Fruit fly (Drosophila melanogaster) whole organism, prepupa: ENCODE data around the gene CG14572.
A peak's percentile ranks its signal among the peaks of the same experiment; 100 is the strongest.

Experiments
- CG10631 ChIP-seq: fragments of 200-800 bp; sonication (Bioruptor generic); optimal IDR thresholded peaks from 2 replicates; lab custom pipeline; 2016; ENCODE audit warnings: missing biosample characterization, missing genetic modification characterization
- CG11294 ChIP-seq: fragments of 200-800 bp; sonication (Bioruptor generic); IDR thresholded peaks from 2 replicates; pipeline ENCODE4 v1.3.6; 2022; ENCODE audit warnings: missing biosample characterization, missing genetic modification characterization
- CG11902 ChIP-seq: fragments of 200-800 bp; sonication (Bioruptor generic); optimal IDR thresholded peaks from 3 replicates; lab custom pipeline; 2016; ENCODE audit warnings: missing biosample characterization, missing genetic modification characterization
- CG15336 ChIP-seq: fragments of 200-800 bp; sonication (Bioruptor generic); IDR thresholded peaks from 2 replicates; pipeline ENCODE4 v1.3.6; 2022; ENCODE audit warnings: missing biosample characterization, missing genetic modification characterization
- CG31627 ChIP-seq: fragments of 200-800 bp; sonication (Bioruptor generic); optimal IDR thresholded peaks from 3 replicates; lab custom pipeline; 2016; ENCODE audit warnings: missing biosample characterization, missing genetic modification characterization
- CG32006 ChIP-seq: fragments of 200-800 bp; sonication (Bioruptor generic); optimal IDR thresholded peaks from 3 replicates; lab custom pipeline; 2017; ENCODE audit warnings: missing biosample characterization, mild to moderate bottlenecking, missing genetic modification characterization
- CG34406 ChIP-seq: fragments of 200-800 bp; sonication (Bioruptor generic); optimal IDR thresholded peaks from 3 replicates; lab custom pipeline; 2016; ENCODE audit warnings: missing biosample characterization, missing genetic modification characterization
- CG3919 ChIP-seq: fragments of 200-800 bp; sonication (Bioruptor generic); optimal IDR thresholded peaks from 3 replicates; lab custom pipeline; 2016; ENCODE audit warnings: missing biosample characterization, missing genetic modification characterization
- CG4318 ChIP-seq: fragments of 200-800 bp; sonication (Bioruptor generic); optimal IDR thresholded peaks from 3 replicates; lab custom pipeline; 2017; ENCODE audit warnings: missing biosample characterization, mild to moderate bottlenecking, missing genetic modification characterization
- CG6163 ChIP-seq: fragments of 200-800 bp; sonication (Bioruptor generic); IDR thresholded peaks from 3 replicates; pipeline ENCODE4 v1.3.6; 2022; ENCODE audit warnings: missing biosample characterization, missing genetic modification characterization
- CG6276 ChIP-seq: fragments of 200-800 bp; sonication (Bioruptor generic); optimal IDR thresholded peaks from 2 replicates; lab custom pipeline; 2017; ENCODE audit warnings: missing biosample characterization, mild to moderate bottlenecking, missing genetic modification characterization
- CG6792 ChIP-seq: fragments of 200-800 bp; sonication (Bioruptor generic); optimal IDR thresholded peaks from 3 replicates; lab custom pipeline; 2016; ENCODE audit warnings: missing biosample characterization, missing genetic modification characterization
- CG7368 ChIP-seq: fragments of 200-800 bp; sonication (Bioruptor generic); optimal IDR thresholded peaks from 3 replicates; lab custom pipeline; 2016; ENCODE audit warnings: missing biosample characterization, missing genetic modification characterization
- CG8119 ChIP-seq: fragments of 200-800 bp; sonication (Bioruptor generic); IDR thresholded peaks from 3 replicates; pipeline ENCODE4 v1.3.6; 2022; ENCODE audit warnings: missing biosample characterization, missing genetic modification characterization
- CG8319 ChIP-seq: fragments of 200-800 bp; sonication (Bioruptor generic); optimal IDR thresholded peaks from 3 replicates; lab custom pipeline; 2016; ENCODE audit warnings: missing biosample characterization, missing genetic modification characterization
- CG8632 ChIP-seq: fragments of 200-800 bp; sonication (Bioruptor generic); optimal IDR thresholded peaks from 3 replicates; lab custom pipeline; 2016; ENCODE audit warnings: missing biosample characterization, missing genetic modification characterization
- Eip75B ChIP-seq: fragments of 200-800 bp; sonication (Bioruptor generic); optimal IDR thresholded peaks from 3 replicates; lab custom pipeline; 2016; ENCODE audit warnings: missing biosample characterization, missing genetic modification characterization
- Eip78C ChIP-seq: fragments of 200-800 bp; sonication (Bioruptor generic); peaks from one replicate; lab custom pipeline; 2016; ENCODE audit warnings: missing biosample characterization, missing genetic modification characterization
- Ets96B ChIP-seq: fragments of 200-800 bp; optimal IDR thresholded peaks from 2 replicates; lab custom pipeline; 2019; ENCODE audit warnings: missing biosample characterization, mild to moderate bottlenecking, missing genetic modification characterization, moderate library complexity
- Hr39 ChIP-seq: fragments of 200-800 bp; sonication (Bioruptor generic); optimal IDR thresholded peaks from 2 replicates; lab custom pipeline; 2016; ENCODE audit warnings: missing biosample characterization, missing genetic modification characterization
- Hr4 ChIP-seq: fragments of 200-800 bp; sonication (Bioruptor generic); optimal IDR thresholded peaks from 3 replicates; lab custom pipeline; 2016; ENCODE audit warnings: missing biosample characterization, missing genetic modification characterization
- Lpt ChIP-seq: fragments of 200-800 bp; sonication (Bioruptor generic); optimal IDR thresholded peaks from 3 replicates; lab custom pipeline; 2016; ENCODE audit warnings: missing biosample characterization, missing genetic modification characterization
- Met ChIP-seq: fragments of 200-800 bp; sonication (Bioruptor generic); optimal IDR thresholded peaks from 3 replicates; lab custom pipeline; 2016; ENCODE audit warnings: missing biosample characterization, missing genetic modification characterization
- OdsH ChIP-seq: fragments of 200-800 bp; sonication (Bioruptor generic); optimal IDR thresholded peaks from 3 replicates; lab custom pipeline; 2016; ENCODE audit warnings: missing biosample characterization, missing genetic modification characterization
- Smox ChIP-seq: fragments of 200-800 bp; sonication (Bioruptor generic); optimal IDR thresholded peaks from 3 replicates; lab custom pipeline; 2016; ENCODE audit warnings: missing biosample characterization, missing genetic modification characterization
- Sox102F ChIP-seq: fragments of 200-800 bp; sonication (Bioruptor generic); optimal IDR thresholded peaks from 2 replicates; lab custom pipeline; 2016; ENCODE audit warnings: missing biosample characterization, mild to moderate bottlenecking, missing genetic modification characterization
- Sox15 ChIP-seq: fragments of 200-800 bp; sonication (Bioruptor generic); optimal IDR thresholded peaks from 3 replicates; lab custom pipeline; 2016; ENCODE audit warnings: missing biosample characterization, missing genetic modification characterization
- achi ChIP-seq: fragments of 200-800 bp; sonication (Bioruptor generic); optimal IDR thresholded peaks from 3 replicates; lab custom pipeline; 2016; ENCODE audit warnings: missing biosample characterization, missing genetic modification characterization
- acj6 ChIP-seq: fragments of 200-800 bp; sonication (Bioruptor generic); optimal IDR thresholded peaks from 3 replicates; lab custom pipeline; 2016; ENCODE audit warnings: missing biosample characterization, missing genetic modification characterization
- cyc ChIP-seq: fragments of 200-800 bp; sonication (Bioruptor generic); optimal IDR thresholded peaks from 3 replicates; lab custom pipeline; 2016; ENCODE audit warnings: missing biosample characterization, missing genetic modification characterization
- dac ChIP-seq: fragments of 200-800 bp; sonication (Bioruptor generic); optimal IDR thresholded peaks from 2 replicates; lab custom pipeline; 2017; ENCODE audit warnings: missing biosample characterization, mild to moderate bottlenecking, missing genetic modification characterization
- dsx ChIP-seq: fragments of 200-800 bp; optimal IDR thresholded peaks from 3 replicates; lab custom pipeline; 2019; ENCODE audit warnings: missing biosample characterization, mild to moderate bottlenecking, missing genetic modification characterization, moderate library complexity; ENCODE audit not compliant: poor library complexity, severe bottlenecking
- eg ChIP-seq: fragments of 200-800 bp; sonication (Bioruptor generic); IDR thresholded peaks from 3 replicates; pipeline ENCODE4 v1.3.6; 2022; ENCODE audit warnings: missing biosample characterization, missing genetic modification characterization
- esn ChIP-seq: fragments of 200-800 bp; sonication (Bioruptor generic); optimal IDR thresholded peaks from 2 replicates; lab custom pipeline; 2016; ENCODE audit warnings: missing biosample characterization, mild to moderate bottlenecking, missing genetic modification characterization, moderate library complexity
- fd85E ChIP-seq: fragments of 200-800 bp; sonication (Bioruptor generic); optimal IDR thresholded peaks from 3 replicates; lab custom pipeline; 2016; ENCODE audit warnings: missing biosample characterization, missing genetic modification characterization
- fkh ChIP-seq: fragments of 200-800 bp; sonication (Bioruptor generic); optimal IDR thresholded peaks from 3 replicates; lab custom pipeline; 2017; ENCODE audit warnings: missing biosample characterization, mild to moderate bottlenecking, missing genetic modification characterization, moderate library complexity
- lz ChIP-seq: fragments of 200-800 bp; sonication (Bioruptor generic); optimal IDR thresholded peaks from 3 replicates; lab custom pipeline; 2016; ENCODE audit warnings: missing biosample characterization, missing genetic modification characterization
- net ChIP-seq: fragments of 200-800 bp; sonication (Bioruptor generic); optimal IDR thresholded peaks from 3 replicates; lab custom pipeline; 2016; ENCODE audit warnings: missing biosample characterization, missing genetic modification characterization
- pdm3 ChIP-seq: fragments of 200-800 bp; sonication (Bioruptor generic); optimal IDR thresholded peaks from 3 replicates; lab custom pipeline; 2016; ENCODE audit warnings: missing biosample characterization, missing genetic modification characterization
- salr ChIP-seq, 2 experiments: fragments of 200-800 bp; sonication (Bioruptor generic); optimal IDR thresholded peaks; 3 replicates each; lab custom pipeline; 2016 to 2018; ENCODE audit warnings: missing biosample characterization in 2 of 2, missing genetic modification characterization in 2 of 2, mild to moderate bottlenecking in 1 of 2
- spab ChIP-seq: fragments of 200-800 bp; sonication (Bioruptor generic); optimal IDR thresholded peaks from 2 replicates; lab custom pipeline; 2017; ENCODE audit warnings: missing biosample characterization, mild to moderate bottlenecking, missing genetic modification characterization, missing genetic modification reagents
- ss ChIP-seq, 2 experiments: fragments of 200-800 bp; sonication (Bioruptor generic); optimal IDR thresholded peaks; 2 replicates in 1 of 2; 3 replicates in 1 of 2; lab custom pipeline; 2017 to 2018; ENCODE audit warnings: mild to moderate bottlenecking in 2 of 2, missing biosample characterization in 2 of 2, missing genetic modification characterization in 2 of 2, moderate library complexity in 1 of 2
- svp ChIP-seq: fragments of 200-800 bp; sonication (Bioruptor generic); peaks from one replicate; lab custom pipeline; 2016; ENCODE audit warnings: missing biosample characterization, missing genetic modification characterization
- topi ChIP-seq: fragments of 200-800 bp; sonication (Bioruptor generic); optimal IDR thresholded peaks from 3 replicates; lab custom pipeline; 2016; ENCODE audit warnings: missing biosample characterization, missing genetic modification characterization
- vri ChIP-seq: fragments of 200-800 bp; sonication (Bioruptor generic); optimal IDR thresholded peaks from 3 replicates; lab custom pipeline; 2016; ENCODE audit warnings: missing biosample characterization, mild to moderate bottlenecking, missing genetic modification characterization

CG14572 gene

DNA sequence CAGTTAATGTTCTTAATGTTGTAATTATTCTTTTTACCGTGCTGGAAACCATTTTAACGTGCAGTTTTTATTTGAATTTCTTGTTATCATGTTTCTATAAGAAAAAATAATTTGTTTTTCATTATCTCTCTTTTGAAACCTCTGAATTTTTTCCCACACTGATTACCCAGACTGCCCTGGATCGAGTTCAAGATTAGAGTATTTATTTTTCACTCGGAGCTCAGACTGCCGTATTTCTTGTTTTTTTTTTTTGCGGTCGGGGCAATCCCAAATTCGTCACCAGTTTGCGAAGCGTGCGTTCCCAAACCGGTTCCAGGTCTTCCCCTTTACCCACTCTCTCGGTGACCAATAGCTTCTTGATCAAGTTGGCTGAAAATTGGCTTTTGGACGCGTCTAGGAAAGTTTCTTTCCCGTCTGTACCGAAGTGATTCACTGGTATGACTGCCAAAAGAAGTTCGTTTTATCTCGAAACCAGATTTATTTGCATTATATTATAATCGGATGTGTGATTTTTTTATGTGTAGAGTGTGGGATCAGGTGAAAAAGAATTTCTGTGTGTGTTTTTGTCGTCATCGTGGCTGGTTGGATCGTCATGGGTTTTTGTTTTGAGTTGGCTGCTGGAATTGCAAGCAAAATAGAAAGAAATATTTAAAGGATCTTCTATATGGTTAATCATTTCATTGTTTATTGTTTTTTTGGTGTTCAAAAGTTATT lies 2.2 kb upstream of the CG14572 start:
- TF ChIP-seq fkh (peak; percentile 33), esn (GFP tag; lab: Kevin White, UChicago) (peak; percentile 50), dac (GFP tag; lab: Kevin White, UChicago) (no peak), eg (GFP tag; lab: Robert Waterston, UW) (0 out of 3 replicates have a peak, but pooled peaks have one; percentile 22), CG7368 (no peak), CG11902 (GFP tag; lab: Kevin White, UChicago) (peak; percentile 13), Lpt (GFP tag; lab: Kevin White, UChicago) (no peak), spab (GFP tag; lab: Kevin White, UChicago) (no peak), fd85E (GFP tag; lab: Kevin White, UChicago) (no peak), OdsH (GFP tag; lab: Kevin White, UChicago) (peak; percentile 8), CG31627 (GFP tag; lab: Kevin White, UChicago) (peak; percentile 25), CG34406 (GFP tag; lab: Kevin White, UChicago) (peak; percentile 5), CG6792 (no peak), CG11294 (GFP tag; lab: Robert Waterston, UW) (no peak), Sox102F (peak; percentile 47), Met (peak; percentile 47), acj6 (GFP tag; lab: Kevin White, UChicago) (no peak), CG3919 (GFP tag; lab: Kevin White, UChicago) (peak; percentile 12), Hr39 (GFP tag; lab: Kevin White, UChicago) (peak; percentile 34), Eip78C (GFP tag; lab: Kevin White, UChicago) (peak; percentile 85), CG10631 (GFP tag; lab: Kevin White, UChicago) (no peak), net (GFP tag; lab: Kevin White, UChicago) (no peak), cyc (GFP tag; lab: Kevin White, UChicago) (no peak), CG32006 (GFP tag; lab: Kevin White, UChicago) (peak; percentile 26), Eip75B (GFP tag; lab: Kevin White, UChicago) (peak; percentile 16), CG8632 (GFP tag; lab: Kevin White, UChicago) (peak; percentile 23), svp (GFP tag; lab: Kevin White, UChicago) (peak; percentile 88), CG15336 (GFP tag; lab: Robert Waterston, UW) (no peak), Hr4 (GFP tag; lab: Kevin White, UChicago) (no peak), topi (GFP tag; lab: Kevin White, UChicago) (peak; percentile 56), CG8319 (peak; percentile 38), salr (GFP tag; optimal IDR thresholded peaks at IDR 0.05; lab: Kevin White, UChicago) (no peak), pdm3 (no peak), dsx (GFP tag; lab: Kevin White, UChicago) (peak; percentile 34), achi (GFP tag; lab: Kevin White, UChicago) (no peak), ss (GFP tag; optimal IDR thresholded peaks at IDR 0.05; lab: Kevin White, UChicago) (peak in 1 of 2 experiments; percentile 42), Sox15 (GFP tag; lab: Kevin White, UChicago) (peak; percentile 25), Smox (GFP tag; lab: Kevin White, UChicago) (peak; percentile 24), lz (GFP tag; lab: Kevin White, UChicago) (peak; percentile 31), CG4318 (GFP tag; lab: Kevin White, UChicago) (peak; percentile 20), CG6276 (GFP tag; lab: Kevin White, UChicago) (no peak), Ets96B (tag; lab: Kevin White, UChicago) (no peak), vri (GFP tag; lab: Kevin White, UChicago) (peak; percentile 17), CG8119 (GFP tag; lab: Robert Waterston, UW) (0 out of 3 replicates have a peak, but pooled peaks have one; percentile 14), CG6163 (GFP tag; lab: Robert Waterston, UW) (0 out of 3 replicates have a peak, but pooled peaks have one; percentile 32)
